Worm (Caenorhabditis elegans) whole organism, L1 larva: ENCODE measurements around the gene F53A9.7.

ENCODE experiments used
- C04F5.9 ChIP-seq: sonication (generic microtip); optimal IDR thresholded peaks from 2 replicates; lab custom pipeline; 2016; ENCODE audit warnings: missing genetic modification characterization, missing compliant biosample characterization
- C16A3.4 ChIP-seq: fragments of 150-350 bp; optimal IDR thresholded peaks from 2 replicates; lab custom pipeline; 2014; ENCODE audit warnings: missing biosample characterization, missing genetic modification characterization
- F16B12.6 ChIP-seq: fragments of 150-350 bp; optimal IDR thresholded peaks from 2 replicates; lab custom pipeline; 2014; ENCODE audit warnings: missing biosample characterization, missing genetic modification characterization
- alr-1 ChIP-seq: fragments of 200-800 bp; sonication (Bioruptor generic); optimal IDR thresholded peaks from 2 replicates; lab custom pipeline; 2018; ENCODE audit warnings: borderline replicate concordance, mild to moderate bottlenecking, missing genetic modification characterization, missing compliant biosample characterization
- aly-2 ChIP-seq: fragments of 150-350 bp; optimal IDR thresholded peaks from 2 replicates; lab custom pipeline; 2014; ENCODE audit warnings: missing biosample characterization, missing genetic modification characterization
- ama-1 ChIP-seq: fragments of 150-350 bp; optimal IDR thresholded peaks from 2 replicates; lab custom pipeline; 2014
- blmp-1 ChIP-seq: fragments of 150-350 bp; optimal IDR thresholded peaks from 2 replicates; lab custom pipeline; 2014; ENCODE audit warnings: missing biosample characterization, missing genetic modification characterization
- ceh-63 ChIP-seq: fragments of 200-800 bp; sonication (Bioruptor generic); optimal IDR thresholded peaks from 2 replicates; lab custom pipeline; 2018; ENCODE audit warnings: mild to moderate bottlenecking, missing genetic modification characterization, missing compliant biosample characterization
- ceh-8 ChIP-seq: fragments of 200-800 bp; sonication (Bioruptor generic); optimal IDR thresholded peaks from 2 replicates; lab custom pipeline; 2018; ENCODE audit warnings: mild to moderate bottlenecking, missing genetic modification characterization, moderate library complexity, missing compliant biosample characterization
- ces-1 ChIP-seq: fragments of 150-350 bp; optimal IDR thresholded peaks from 2 replicates; lab custom pipeline; 2014; ENCODE audit warnings: missing biosample characterization, missing genetic modification reagents, missing genetic modification characterization
- dsc-1 ChIP-seq: sonication (generic microtip); optimal IDR thresholded peaks from 2 replicates; lab custom pipeline; 2016; ENCODE audit warnings: mild to moderate bottlenecking, missing genetic modification characterization, missing compliant biosample characterization
- egl-13 ChIP-seq: sonication (generic microtip); optimal IDR thresholded peaks from 2 replicates; lab custom pipeline; 2016; ENCODE audit warnings: missing genotype, missing genetic modification reagents, missing genetic modification characterization, missing compliant biosample characterization
- elt-3 ChIP-seq, 6 experiments: fragments of 150-350 bp in 1 of 6; sonication (generic microtip); optimal IDR thresholded peaks; 2 replicates each; lab custom pipeline; 2017 to 2018; ENCODE audit warnings: missing biosample characterization in 6 of 6, missing genetic modification characterization in 6 of 6, inconsistent platforms in 1 of 6
- ets-5 ChIP-seq: fragments of 200-800 bp; sonication (Bioruptor generic); IDR thresholded peaks from 2 replicates; pipeline ENCODE4 v1.3.6; 2022; ENCODE audit warnings: missing genetic modification characterization, missing compliant biosample characterization
- fkh-8 ChIP-seq: sonication (generic microtip); optimal IDR thresholded peaks from 2 replicates; lab custom pipeline; 2016; ENCODE audit warnings: mild to moderate bottlenecking, missing genetic modification characterization, missing compliant biosample characterization
- grh-1 ChIP-seq: fragments of 200-800 bp; sonication (Bioruptor generic); IDR thresholded peaks from 2 replicates; pipeline ENCODE4 v1.3.6; 2022; ENCODE audit warnings: missing genetic modification reagents, missing genetic modification characterization, missing compliant biosample characterization
- hlh-17 ChIP-seq: fragments of 200-800 bp; sonication (Bioruptor generic); optimal IDR thresholded peaks from 2 replicates; lab custom pipeline; 2018; ENCODE audit warnings: missing genetic modification characterization, mild to moderate bottlenecking, missing compliant biosample characterization, moderate library complexity, borderline replicate concordance
- hlh-4 ChIP-seq: sonication (generic microtip); optimal IDR thresholded peaks from 2 replicates; lab custom pipeline; 2016; ENCODE audit warnings: mild to moderate bottlenecking, missing genetic modification characterization, missing compliant biosample characterization
- irx-1 ChIP-seq: sonication (generic microtip); optimal IDR thresholded peaks from 2 replicates; lab custom pipeline; 2016; ENCODE audit warnings: missing genetic modification characterization, missing compliant biosample characterization
- isw-1 ChIP-seq: fragments of 200-800 bp; sonication (Bioruptor generic); IDR thresholded peaks from 2 replicates; pipeline ENCODE4 v1.3.6; 2022; ENCODE audit warnings: missing genetic modification characterization, missing compliant biosample characterization
- lin-13 ChIP-seq: fragments of 150-350 bp; optimal IDR thresholded peaks from 2 replicates; lab custom pipeline; 2014; ENCODE audit warnings: missing biosample characterization, missing genetic modification reagents, missing genetic modification characterization
- lin-14 ChIP-seq: fragments of 200-800 bp; sonication (Bioruptor generic); optimal IDR thresholded peaks from 2 replicates; lab custom pipeline; 2018; ENCODE audit warnings: mild to moderate bottlenecking, missing genetic modification characterization, moderate library complexity, missing compliant biosample characterization
- lin-15B ChIP-seq: fragments of 150-350 bp; sonication (generic microtip); optimal IDR thresholded peaks from 3 replicates; lab custom pipeline; 2014; ENCODE audit warnings: missing biosample characterization, missing genetic modification characterization
- lin-35 ChIP-seq, 2 experiments: fragments of 150-350 bp; optimal IDR thresholded peaks; 2 replicates each; lab custom pipeline; 2014; ENCODE audit warnings: missing biosample characterization in 2 of 2, missing genetic modification characterization in 2 of 2, missing genetic modification reagents in 2 of 2
- lin-39 ChIP-seq: fragments of 150-350 bp; optimal IDR thresholded peaks from 2 replicates; lab custom pipeline; 2014; ENCODE audit warnings: missing biosample characterization, missing genetic modification reagents, missing genetic modification characterization
- lir-3 ChIP-seq: sonication (generic microtip); optimal IDR thresholded peaks from 2 replicates; lab custom pipeline; 2016; ENCODE audit warnings: mild to moderate bottlenecking, missing genetic modification characterization, moderate library complexity, missing compliant biosample characterization; ENCODE audit not compliant: poor library complexity
- lsy-2 ChIP-seq, 2 experiments: fragments of 150-350 bp; optimal IDR thresholded peaks; 2 replicates each; lab custom pipeline; 2014; ENCODE audit warnings: missing biosample characterization in 2 of 2, missing genetic modification characterization in 2 of 2
- nhr-11 ChIP-seq: fragments of 150-350 bp; optimal IDR thresholded peaks from 2 replicates; lab custom pipeline; 2014; ENCODE audit warnings: missing biosample characterization, missing genetic modification characterization
- nhr-12 ChIP-seq: sonication (generic microtip); optimal IDR thresholded peaks from 2 replicates; lab custom pipeline; 2017; ENCODE audit warnings: missing biosample characterization, missing genetic modification characterization
- nhr-19 ChIP-seq: fragments of 200-800 bp; sonication (Bioruptor generic); conservative IDR thresholded peaks from 2 replicates; pipeline ENCODE4 v1.3.6; 2022; ENCODE audit warnings: missing genetic modification characterization, missing compliant biosample characterization
- nhr-20 ChIP-seq: sonication (generic microtip); optimal IDR thresholded peaks from 2 replicates; lab custom pipeline; 2016; ENCODE audit warnings: mild to moderate bottlenecking, missing genetic modification characterization, missing compliant biosample characterization
- nhr-237 ChIP-seq: fragments of 150-350 bp; optimal IDR thresholded peaks from 2 replicates; lab custom pipeline; 2014; ENCODE audit warnings: missing biosample characterization, missing genetic modification characterization
- nhr-28 ChIP-seq: fragments of 150-350 bp; optimal IDR thresholded peaks from 2 replicates; lab custom pipeline; 2014; ENCODE audit warnings: missing biosample characterization, missing genetic modification characterization
- nhr-47 ChIP-seq: sonication (generic microtip); optimal IDR thresholded peaks from 2 replicates; lab custom pipeline; 2016; ENCODE audit warnings: mild to moderate bottlenecking, missing genetic modification characterization, moderate library complexity, missing compliant biosample characterization
- nhr-71 ChIP-seq: sonication (generic microtip); optimal IDR thresholded peaks from 2 replicates; lab custom pipeline; 2016; ENCODE audit warnings: mild to moderate bottlenecking, missing genetic modification characterization, moderate library complexity, missing compliant biosample characterization
- nhr-76 ChIP-seq: sonication (generic microtip); optimal IDR thresholded peaks from 2 replicates; lab custom pipeline; 2017; ENCODE audit warnings: missing biosample characterization, missing genetic modification characterization
- nhr-84 ChIP-seq: sonication (generic microtip); optimal IDR thresholded peaks from 2 replicates; lab custom pipeline; 2017; ENCODE audit warnings: missing biosample characterization, missing genetic modification characterization
- nhr-85 ChIP-seq: sonication (generic microtip); peaks from one replicate; lab custom pipeline; 2016; ENCODE audit warnings: missing genetic modification characterization, inconsistent platforms, missing compliant biosample characterization
- nhr-90 ChIP-seq: sonication (generic microtip); optimal IDR thresholded peaks from 2 replicates; lab custom pipeline; 2016; ENCODE audit warnings: mild to moderate bottlenecking, missing genetic modification characterization, missing compliant biosample characterization; ENCODE audit not compliant: poor library complexity
- pax-3 ChIP-seq: fragments of 200-800 bp; sonication (Bioruptor generic); optimal IDR thresholded peaks from 2 replicates; lab custom pipeline; 2018; ENCODE audit warnings: mild to moderate bottlenecking, missing genetic modification characterization, moderate library complexity, missing compliant biosample characterization
- pqm-1 ChIP-seq: sonication (generic microtip); optimal IDR thresholded peaks from 3 replicates; lab custom pipeline; 2017; ENCODE audit warnings: missing biosample characterization, missing genetic modification characterization
- skn-1 ChIP-seq: fragments of 150-350 bp; optimal IDR thresholded peaks from 2 replicates; lab custom pipeline; 2014; ENCODE audit warnings: missing biosample characterization, missing genetic modification characterization
- snu-23 ChIP-seq: sonication (generic microtip); optimal IDR thresholded peaks from 2 replicates; lab custom pipeline; 2016; ENCODE audit warnings: missing genetic modification characterization, missing compliant biosample characterization
- sox-4 ChIP-seq: sonication (generic microtip); optimal IDR thresholded peaks from 2 replicates; lab custom pipeline; 2016; ENCODE audit warnings: missing genetic modification characterization, missing compliant biosample characterization
- sptf-1 ChIP-seq: fragments of 150-350 bp; optimal IDR thresholded peaks from 2 replicates; lab custom pipeline; 2014; ENCODE audit warnings: missing biosample characterization, missing genetic modification characterization
- sup-37 ChIP-seq: fragments of 200-800 bp; sonication (Bioruptor generic); optimal IDR thresholded peaks from 2 replicates; lab custom pipeline; 2018; ENCODE audit warnings: mild to moderate bottlenecking, missing genetic modification characterization, missing compliant biosample characterization
- swsn-7 ChIP-seq: sonication (generic microtip); optimal IDR thresholded peaks from 2 replicates; lab custom pipeline; 2016; ENCODE audit warnings: missing genetic modification characterization, missing compliant biosample characterization
- tbx-2 ChIP-seq: sonication (generic microtip); optimal IDR thresholded peaks from 2 replicates; lab custom pipeline; 2016; ENCODE audit warnings: missing genetic modification characterization, missing compliant biosample characterization
- tlp-1 ChIP-seq: fragments of 150-350 bp; optimal IDR thresholded peaks from 2 replicates; lab custom pipeline; 2014; ENCODE audit warnings: missing biosample characterization, missing genetic modification characterization
- unc-130 ChIP-seq: fragments of 150-350 bp; optimal IDR thresholded peaks from 2 replicates; lab custom pipeline; 2017; ENCODE audit warnings: missing biosample characterization, missing genetic modification characterization, inconsistent platforms
- unc-62 ChIP-seq: fragments of 150-350 bp; optimal IDR thresholded peaks from 2 replicates; lab custom pipeline; 2014; ENCODE audit warnings: missing biosample characterization, missing genetic modification reagents, missing genetic modification characterization
- xbp-1 ChIP-seq: sonication (generic microtip); optimal IDR thresholded peaks from 2 replicates; lab custom pipeline; 2016; ENCODE audit warnings: missing genetic modification characterization, missing compliant biosample characterization
- zip-4 ChIP-seq: fragments of 200-800 bp; sonication (Bioruptor generic); optimal IDR thresholded peaks from 2 replicates; lab custom pipeline; 2018; ENCODE audit warnings: mild to moderate bottlenecking, missing genetic modification characterization, moderate library complexity, missing compliant biosample characterization

The F53A9.7 gene

ce11 chrX:8676088-8676779, 40.5 kb downstream of the F53A9.7 start:
- TF ChIP-seq pqm-1 (tag; lab: Kevin White, UChicago) (no peak), ets-5 (no peak), lir-3 (tag; lab: Kevin White, UChicago) (no peak), nhr-20 (tag; lab: Kevin White, UChicago) (peak; percentile 89), ces-1 (GFP tag; lab: Kevin White, UChicago) (no peak), nhr-28 (no peak), ceh-63 (GFP tag; lab: Kevin White, UChicago) (no peak), lin-35 (GFP tag; optimal IDR thresholded peaks at IDR 0.05; lab: Kevin White, UChicago) (peak in 1 of 2 experiments; percentile 73), C16A3.4 (tag; lab: Kevin White, UChicago) (peak; percentile 13), dsc-1 (no peak), irx-1 (tag; lab: Kevin White, UChicago) (no peak), isw-1 (GFP tag; lab: Robert Waterston, UW) (no peak), xbp-1 (tag; lab: Kevin White, UChicago) (no peak), unc-62 (GFP tag; lab: Kevin White, UChicago) (no peak), nhr-237 (no peak), nhr-76 (no peak), ama-1 (lab: Kevin White, UChicago) (no peak), fkh-8 (tag; lab: Kevin White, UChicago) (no peak), nhr-47 (no peak), nhr-19 (GFP tag; lab: Robert Waterston, UW) (0 out of 2 replicates have a peak, but pooled peaks have one; percentile 13), sup-37 (GFP tag; lab: Kevin White, UChicago) (no peak), snu-23 (GFP tag; lab: Kevin White, UChicago) (peak; percentile 64), hlh-17 (no peak), nhr-84 (tag; lab: Kevin White, UChicago) (no peak), lin-14 (GFP tag; lab: Kevin White, UChicago) (peak; percentile 75), sox-4 (tag; lab: Kevin White, UChicago) (no peak), egl-13 (tag; lab: Kevin White, UChicago) (no peak), nhr-11 (tag; lab: Kevin White, UChicago) (no peak), nhr-71 (tag; lab: Kevin White, UChicago) (peak; percentile 74), grh-1 (GFP tag; lab: Robert Waterston, UW) (no peak), lin-39 (no peak), tbx-2 (tag; lab: Kevin White, UChicago) (no peak), pax-3 (tag; lab: Kevin White, UChicago) (no peak), unc-130 (tag; lab: Kevin White, UChicago) (peak; percentile 47), lin-13 (no peak), nhr-85 (tag; lab: Kevin White, UChicago) (peak; percentile 92), C04F5.9 (no peak), elt-3 (tag; optimal IDR thresholded peaks at IDR 0.05; lab: Kevin White, UChicago) (peak in 4 of 6 experiments; percentile 69 to 79 (median 70)), lsy-2 (tag; optimal IDR thresholded peaks at IDR 0.05; lab: Kevin White, UChicago) (no peak), zip-4 (GFP tag; lab: Kevin White, UChicago) (no peak), blmp-1 (tag; lab: Kevin White, UChicago) (peak; percentile 57), nhr-90 (tag; lab: Kevin White, UChicago) (peak; percentile 41), swsn-7 (tag; lab: Kevin White, UChicago) (no peak), ceh-8 (GFP tag; lab: Kevin White, UChicago) (no peak), nhr-12 (tag; lab: Kevin White, UChicago) (no peak), alr-1 (tag; lab: Kevin White, UChicago) (no peak), hlh-4 (no peak), tlp-1 (tag; lab: Kevin White, UChicago) (no peak), aly-2 (tag; lab: Kevin White, UChicago) (no peak), F16B12.6 (no peak), lin-15B (tag; lab: Kevin White, UChicago) (no peak), skn-1 (tag; lab: Kevin White, UChicago) (peak; percentile 4), sptf-1 (tag; lab: Kevin White, UChicago) (no peak)
